Worm (Caenorhabditis elegans): ENCODE data around the gene srh-134.

DNA sequence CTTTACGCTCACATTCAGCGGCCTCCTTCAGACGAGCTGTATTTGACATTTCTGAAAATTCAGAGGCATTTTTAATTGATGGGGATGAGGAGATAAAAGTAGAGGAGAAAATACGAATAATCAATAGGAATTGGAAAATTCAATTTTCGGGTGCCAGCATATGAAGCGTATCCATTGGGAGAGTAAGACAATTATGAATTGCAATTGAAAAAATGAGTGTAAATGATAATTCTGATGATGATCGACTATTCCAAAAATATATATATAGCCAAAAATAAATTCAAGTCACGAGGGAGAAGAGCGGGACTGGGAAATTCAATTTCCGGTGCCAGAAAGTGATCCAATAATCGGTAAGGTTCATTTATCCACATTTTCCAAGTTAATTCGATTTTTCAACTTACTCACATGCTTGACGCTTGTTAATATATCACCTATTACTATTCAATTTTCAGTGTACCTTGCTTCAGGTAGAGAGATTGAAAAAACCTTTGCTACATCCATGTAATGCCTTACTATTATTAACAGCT lies 49.2 kb upstream of the srh-134 start, which contains the start of gene Y59A8B.8:
- no peak for TF ChIP-seq snpc-4 (tag; optimal IDR thresholded peaks at IDR 0.05)
- no peak for TF ChIP-seq ces-1 (GFP tag; optimal IDR thresholded peaks at IDR 0.05)
- TF ChIP-seq nhr-25 (tag; optimal IDR thresholded peaks at IDR 0.05; ENCODE audit: borderline replicate concordance, insufficient read depth) = no peak
- no peak for TF ChIP-seq dmd-9 (GFP tag; IDR thresholded peaks at IDR 0.05)
- no peak for TF ChIP-seq ztf-11 (tag; optimal IDR thresholded peaks at IDR 0.05)
- TF ChIP-seq R02D3.7 (tag; optimal IDR thresholded peaks at IDR 0.05) = no peak
- TF ChIP-seq lir-3 (tag; optimal IDR thresholded peaks at IDR 0.05) = no peak
- no peak for TF ChIP-seq egl-27 (tag; optimal IDR thresholded peaks at IDR 0.05)
- no peak for TF ChIP-seq ama-1 (optimal IDR thresholded peaks at IDR 0.05)
- no peak for TF ChIP-seq unc-130 (GFP tag; optimal IDR thresholded peaks at IDR 0.05)
- no peak for TF ChIP-seq skn-1 (tag; optimal IDR thresholded peaks at IDR 0.05)
- no peak for TF ChIP-seq fos-1 (tag; optimal IDR thresholded peaks at IDR 0.05)
